Worm (Caenorhabditis elegans): Measurements from ENCODE around the gene math-26.
"Not testable (repeated sequence)": the region's sequence is repeated elsewhere in the genome, so short reads cannot be mapped to it uniquely, and the experiment has no call there.

math-26 gene

DNA sequence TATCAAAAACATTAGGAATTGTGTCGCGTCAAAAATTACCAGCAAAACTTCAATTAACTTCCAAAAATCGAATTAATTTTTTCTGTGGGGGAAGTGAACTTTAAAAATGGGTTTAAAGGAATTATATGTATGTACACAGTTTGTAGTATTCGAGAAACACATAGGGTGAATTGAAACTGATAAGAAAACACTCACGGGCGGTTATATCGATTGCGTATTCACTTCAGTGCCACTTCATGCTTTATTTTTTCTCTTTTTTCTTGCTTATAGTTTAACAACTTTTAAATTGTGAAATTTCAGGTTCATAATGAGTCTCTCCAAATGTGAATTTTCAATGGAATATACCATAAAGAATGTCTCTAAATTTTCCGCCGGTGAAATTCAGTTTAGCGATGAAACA lies at the start of gene math-26:
Gene math-26 (plus strand): TSS at position 301 of the 400 bp plus-strand sequence.
- not testable (repeated sequence) for TF ChIP-seq unc-62 (GFP tag; optimal IDR thresholded peaks at IDR 0.05)

DNA sequence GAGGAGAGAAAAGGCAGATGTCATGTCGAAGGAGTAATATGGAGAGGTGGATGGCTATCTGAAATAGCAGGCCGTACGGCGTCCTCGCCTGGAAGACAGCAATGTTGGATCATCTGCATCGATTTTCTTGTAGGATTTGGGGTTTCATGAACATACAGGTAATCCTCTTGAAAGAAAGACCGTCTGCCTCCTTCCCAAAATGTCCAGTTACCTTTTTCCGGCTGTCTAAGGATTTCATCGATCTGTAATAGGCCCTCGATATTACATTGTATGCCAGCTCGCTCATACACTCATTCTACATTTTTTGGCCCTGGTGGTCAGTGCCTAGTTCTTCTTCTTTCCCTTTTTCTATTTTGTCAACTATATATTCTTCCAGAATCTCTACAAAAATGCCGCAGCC lies 49.1 kb upstream of the math-26 start, which contains the start of the genes fbxb-5 and btb-8:
Gene fbxb-5 (minus strand): TSS at position 101 of the 400 bp plus-strand sequence.
Gene btb-8 (plus strand): TSS at position 377 of the 400 bp plus-strand sequence.
- TF ChIP-seq unc-62 (GFP tag; optimal IDR thresholded peaks at IDR 0.05) = no peak

DNA sequence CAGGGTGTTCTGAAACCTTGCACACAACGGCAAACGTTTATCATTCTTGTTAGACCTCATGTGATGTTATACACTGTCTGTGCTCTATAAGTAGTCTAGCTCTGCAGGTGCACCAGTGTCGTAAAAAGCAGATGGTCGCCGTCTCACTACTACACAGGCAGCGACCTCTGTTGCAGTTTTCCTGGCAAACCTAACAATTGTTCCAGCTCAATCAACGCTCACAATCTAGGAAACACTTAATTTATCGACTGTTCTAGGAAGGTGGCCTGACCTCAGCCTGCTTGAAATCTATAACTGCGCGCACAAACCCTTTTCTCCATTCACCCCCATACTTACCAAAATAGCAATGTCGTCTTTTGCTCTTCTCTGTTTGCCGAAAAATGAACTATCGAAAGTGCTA lies 47.1 kb upstream of the math-26 start, which contains the start of gene fbxb-11:
Gene fbxb-11 (plus strand): TSS at position 301 of the 400 bp plus-strand sequence.
- no peak for TF ChIP-seq unc-62 (GFP tag; optimal IDR thresholded peaks at IDR 0.05)

DNA sequence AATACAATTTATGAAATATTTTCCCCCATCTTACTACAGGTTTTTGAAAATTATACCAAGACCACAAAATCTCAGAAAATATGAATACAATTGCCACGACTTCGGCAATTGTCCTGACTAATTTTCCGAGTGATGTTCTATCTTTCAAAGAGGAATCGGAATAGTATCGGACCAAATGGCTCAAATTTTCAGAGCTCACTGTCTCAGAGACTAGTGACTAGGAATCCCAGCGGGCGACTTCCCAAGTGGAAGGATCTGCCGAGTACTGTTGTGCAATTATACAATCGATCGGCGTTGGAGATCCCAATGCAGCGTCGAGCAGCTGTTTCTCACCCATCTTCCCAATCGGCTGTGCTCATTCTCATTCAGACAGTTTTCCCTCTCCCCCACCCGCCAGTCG lies 45.7 kb upstream of the math-26 start, which contains the start of gene F45C12.17:
Gene F45C12.17 (plus strand): TSS at position 377 of the 400 bp plus-strand sequence.
- no peak for TF ChIP-seq unc-62 (GFP tag; optimal IDR thresholded peaks at IDR 0.05)

DNA sequence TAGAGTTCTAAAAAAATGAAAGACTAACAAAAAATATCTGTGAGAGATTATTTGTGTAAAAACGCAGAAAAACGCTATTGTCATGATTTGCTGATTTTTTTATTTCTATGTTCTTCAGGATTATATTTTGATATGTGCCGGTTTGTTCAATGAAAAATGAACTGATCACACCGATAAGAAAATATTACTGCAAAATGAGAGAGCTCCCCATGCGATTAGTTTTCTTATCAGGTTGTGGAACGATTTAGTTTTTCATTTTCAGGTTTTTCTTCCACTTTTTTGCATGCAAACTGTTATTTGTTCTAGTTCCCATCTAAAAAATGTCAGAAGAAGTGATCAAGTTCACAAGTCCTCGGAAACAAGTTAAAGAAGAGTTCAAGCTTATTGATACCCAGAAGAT lies 43.2 kb upstream of the math-26 start, which contains the start of gene btb-9:
Gene btb-9 (plus strand): TSS at position 254 of the 400 bp plus-strand sequence.
- no peak for TF ChIP-seq unc-62 (GFP tag; optimal IDR thresholded peaks at IDR 0.05)

DNA sequence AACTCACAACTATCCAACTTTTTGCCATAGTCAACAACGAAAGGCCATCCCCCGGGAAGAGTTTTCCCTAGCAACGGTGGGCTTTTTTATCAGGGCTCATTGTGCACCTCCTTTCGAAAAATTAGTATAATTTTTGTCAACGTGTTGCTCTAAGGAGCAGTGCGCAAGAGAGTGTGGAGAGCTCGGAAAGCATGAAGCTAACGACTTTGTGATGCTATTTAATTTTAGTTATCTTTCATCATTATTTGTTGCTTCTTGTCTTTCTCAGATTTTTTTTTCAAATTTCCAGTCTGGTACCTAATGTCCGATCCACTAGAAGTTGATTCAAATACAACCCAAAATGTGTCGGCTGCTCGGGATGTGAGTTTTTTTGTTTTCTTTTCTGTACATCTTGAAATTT lies 41.3 kb upstream of the math-26 start, which contains the start of gene ceh-81:
Gene ceh-81 (plus strand): TSS at position 301 of the 400 bp plus-strand sequence.
- no peak for TF ChIP-seq unc-62 (GFP tag; optimal IDR thresholded peaks at IDR 0.05)

DNA sequence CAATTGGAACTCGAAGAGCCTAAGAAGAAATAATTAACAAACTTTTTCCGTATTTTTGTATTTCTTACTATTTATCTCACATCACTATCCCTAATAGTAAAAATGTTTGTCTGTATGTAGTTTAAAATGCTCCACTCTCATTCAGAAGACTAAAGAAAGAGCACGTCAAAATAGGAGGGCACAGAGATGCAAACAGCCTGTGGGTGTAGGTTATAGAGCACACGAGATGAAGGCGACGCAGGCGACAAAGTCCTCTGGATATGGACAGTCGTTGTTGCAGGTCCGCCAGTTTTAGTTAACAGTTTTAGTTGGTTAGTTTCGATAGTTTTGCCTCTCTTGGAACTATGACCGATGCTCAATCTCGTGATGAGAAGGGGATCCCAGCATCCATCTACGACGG lies 39.5 kb upstream of the math-26 start, which contains the start of gene ceh-82:
Gene ceh-82 (plus strand): TSS at position 301 of the 400 bp plus-strand sequence.
- no peak for TF ChIP-seq unc-62 (GFP tag; optimal IDR thresholded peaks at IDR 0.05)

DNA sequence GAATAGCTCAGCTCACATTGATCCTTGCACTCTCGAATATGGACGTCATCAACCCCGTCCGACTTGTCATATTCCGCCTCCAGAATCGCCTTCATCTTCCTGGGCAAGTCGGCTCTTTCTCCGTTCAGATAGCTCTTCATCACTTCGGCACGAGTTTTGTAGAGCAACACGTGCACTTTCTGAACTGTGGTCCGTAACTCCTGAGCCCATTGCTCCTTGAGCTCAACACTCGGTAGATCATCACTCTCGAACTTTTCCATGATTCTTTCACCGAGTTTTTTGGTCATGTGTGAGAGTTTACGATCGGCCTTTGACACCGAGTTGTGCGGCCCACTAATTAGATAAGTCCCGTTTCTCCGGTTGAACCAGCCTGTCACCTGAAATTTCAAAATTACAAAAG lies 36.3 kb upstream of the math-26 start:
- TF ChIP-seq unc-62 (GFP tag; optimal IDR thresholded peaks at IDR 0.05) = no peak

DNA sequence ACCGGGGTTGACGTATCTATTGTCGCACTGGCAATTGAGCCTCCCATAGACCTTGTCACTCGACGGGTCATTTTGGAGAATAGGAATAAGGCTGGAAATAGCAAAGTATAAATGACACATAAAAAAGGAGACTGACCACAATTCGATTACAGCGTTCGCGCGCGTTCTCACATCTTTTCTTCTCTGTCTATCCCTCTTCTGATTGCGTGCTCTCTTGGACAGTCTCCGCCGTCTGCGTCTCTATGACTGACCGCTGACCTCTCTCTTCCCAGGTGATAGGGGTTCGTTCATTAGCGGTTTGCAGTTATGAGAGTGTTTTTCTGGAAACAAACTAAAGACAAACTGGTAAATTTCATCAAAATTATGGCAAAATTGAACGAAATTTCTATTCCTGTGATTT lies 35.1 kb upstream of the math-26 start, which contains the start of gene ceh-83:
Gene ceh-83 (minus strand): TSS at position 181 of the 400 bp plus-strand sequence.
- no peak for TF ChIP-seq unc-62 (GFP tag; optimal IDR thresholded peaks at IDR 0.05)

DNA sequence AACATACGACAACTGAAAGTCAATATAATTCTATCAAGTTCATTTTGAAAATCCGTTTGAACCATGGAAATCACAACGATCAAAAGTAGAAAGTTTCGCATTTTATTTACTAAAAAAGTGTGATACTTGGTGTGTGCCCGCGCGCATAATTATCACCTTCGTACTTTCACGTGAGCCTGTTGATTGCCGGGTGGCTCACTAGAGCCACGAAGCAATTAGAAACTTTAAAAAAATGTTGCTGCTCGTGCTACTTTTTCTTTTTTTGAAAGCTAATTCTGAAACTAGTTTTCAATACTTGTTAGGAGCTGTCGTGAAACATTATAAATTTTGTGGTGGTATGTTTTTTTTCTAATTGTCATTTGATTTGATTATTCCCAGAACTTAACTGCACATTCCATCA lies 32.6 kb upstream of the math-26 start, which contains the start of the genes irld-9 and irld-33:
Gene irld-9 (minus strand): TSS at position 101 of the 400 bp plus-strand sequence.
Gene irld-33 (plus strand): TSS at position 209 of the 400 bp plus-strand sequence.
- no peak for TF ChIP-seq unc-62 (GFP tag; optimal IDR thresholded peaks at IDR 0.05)

DNA sequence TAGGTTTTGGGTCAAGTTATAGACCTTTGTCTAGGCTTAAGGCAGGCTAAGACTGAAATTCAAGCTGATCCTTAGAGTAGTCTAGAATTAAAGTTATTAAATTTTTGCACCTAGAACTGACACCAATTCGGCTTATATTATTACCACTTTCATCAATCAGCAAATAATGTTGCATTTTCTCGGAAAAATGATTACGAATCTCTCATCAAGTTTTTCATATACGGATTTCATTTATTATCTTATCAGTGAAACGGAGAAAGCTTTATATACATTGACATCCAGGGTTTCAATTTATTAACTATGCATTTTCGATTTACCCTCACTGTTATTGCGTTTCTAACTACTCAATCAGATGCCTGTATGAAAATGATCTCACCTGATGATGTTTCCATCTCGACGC lies 30.2 kb upstream of the math-26 start, which contains the start of gene K07G6.1:
Gene K07G6.1 (plus strand): TSS at position 301 of the 400 bp plus-strand sequence.
- TF ChIP-seq unc-62 (GFP tag; optimal IDR thresholded peaks at IDR 0.05) = no peak

DNA sequence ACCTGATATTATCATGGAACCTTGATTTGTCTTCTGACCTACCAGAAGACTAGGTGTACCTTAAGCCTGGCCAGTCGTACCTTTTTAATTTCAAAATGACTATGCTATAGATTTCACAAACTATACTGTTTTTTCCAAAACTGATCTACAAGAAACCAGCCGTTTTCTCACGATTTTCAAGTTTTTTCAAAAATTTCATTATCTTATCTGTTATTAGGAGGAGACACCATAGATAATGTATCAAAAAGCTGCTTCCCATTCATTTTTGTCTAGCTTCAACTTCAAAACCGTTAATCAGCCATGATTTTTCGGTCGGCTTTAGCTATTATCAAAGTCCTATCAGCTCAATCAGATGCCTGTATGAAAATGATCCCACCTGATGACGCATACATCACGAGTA lies 28.9 kb upstream of the math-26 start, which contains the start of gene F36H5.12:
Gene F36H5.12 (plus strand): TSS at position 301 of the 400 bp plus-strand sequence.
- TF ChIP-seq unc-62 (GFP tag; optimal IDR thresholded peaks at IDR 0.05) = no peak

DNA sequence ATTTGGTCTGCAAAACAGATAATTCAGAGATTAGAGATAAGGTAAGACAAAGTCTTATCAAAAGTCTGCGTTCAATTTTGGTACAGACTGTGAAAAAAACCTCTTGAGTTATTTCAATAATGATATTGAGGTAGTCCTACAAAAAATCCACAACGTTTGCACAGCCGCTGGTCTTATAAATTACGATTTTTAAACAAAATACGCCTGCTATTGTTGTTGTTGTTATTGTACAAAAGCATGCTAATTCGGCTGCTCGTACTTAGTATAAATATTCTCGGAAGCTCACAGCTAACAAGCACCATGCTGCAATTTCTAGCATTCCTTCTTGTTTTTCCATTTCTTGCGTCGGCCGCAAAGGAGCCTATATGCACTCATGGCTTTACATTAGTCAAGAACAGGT lies 27.3 kb upstream of the math-26 start, which contains the start of gene clec-19:
Gene clec-19 (plus strand): TSS at position 301 of the 400 bp plus-strand sequence.
- no peak for TF ChIP-seq unc-62 (GFP tag; optimal IDR thresholded peaks at IDR 0.05)

DNA sequence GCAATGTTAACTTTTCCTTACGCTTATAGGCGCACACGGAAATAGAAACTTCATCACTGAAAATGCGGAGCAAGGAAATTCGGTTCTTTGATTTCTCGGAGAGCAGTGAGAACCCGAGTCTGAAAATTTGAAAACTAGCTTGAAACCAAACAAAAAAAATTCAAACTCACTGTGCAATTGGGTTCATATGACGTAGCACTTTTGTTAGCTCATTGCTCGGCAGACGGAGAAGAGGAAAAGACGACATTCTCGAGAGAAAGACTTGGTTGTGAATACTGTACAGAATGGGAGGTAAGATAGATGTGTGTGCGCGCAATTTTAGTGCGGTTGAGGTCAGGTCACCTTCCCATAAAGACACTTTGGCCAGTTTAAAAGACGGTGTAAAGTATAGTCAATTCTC lies 21.0 kb upstream of the math-26 start, which contains the start of the genes F36H5.13 and F36H5.8:
Gene F36H5.13 (minus strand): TSS at position 101 of the 400 bp plus-strand sequence.
Gene F36H5.8 (minus strand): TSS at position 274 of the 400 bp plus-strand sequence.
- TF ChIP-seq unc-62 (GFP tag; optimal IDR thresholded peaks at IDR 0.05) = no peak

DNA sequence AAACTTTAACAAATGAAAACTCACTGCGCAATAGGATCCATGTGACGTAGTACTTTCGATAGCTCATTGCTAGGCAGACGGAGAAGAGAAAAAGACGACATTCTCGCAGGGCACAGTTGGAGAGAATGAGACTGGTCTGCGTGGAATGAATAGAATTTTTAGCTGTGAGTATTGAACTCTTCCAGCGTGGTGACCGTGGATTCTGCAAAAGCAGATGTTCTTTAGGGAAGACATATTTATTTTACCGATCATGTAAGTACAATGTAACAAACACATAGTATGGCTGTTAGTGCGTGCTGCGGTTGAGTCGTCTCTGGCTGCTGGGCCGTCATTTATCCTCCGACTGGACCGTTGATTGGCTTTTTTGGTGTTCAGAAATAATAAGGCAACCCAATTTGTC lies 18.5 kb upstream of the math-26 start, which contains the start of gene F36H5.9:
Gene F36H5.9 (minus strand): TSS at position 101 of the 400 bp plus-strand sequence.
- no peak for TF ChIP-seq unc-62 (GFP tag; optimal IDR thresholded peaks at IDR 0.05)

DNA sequence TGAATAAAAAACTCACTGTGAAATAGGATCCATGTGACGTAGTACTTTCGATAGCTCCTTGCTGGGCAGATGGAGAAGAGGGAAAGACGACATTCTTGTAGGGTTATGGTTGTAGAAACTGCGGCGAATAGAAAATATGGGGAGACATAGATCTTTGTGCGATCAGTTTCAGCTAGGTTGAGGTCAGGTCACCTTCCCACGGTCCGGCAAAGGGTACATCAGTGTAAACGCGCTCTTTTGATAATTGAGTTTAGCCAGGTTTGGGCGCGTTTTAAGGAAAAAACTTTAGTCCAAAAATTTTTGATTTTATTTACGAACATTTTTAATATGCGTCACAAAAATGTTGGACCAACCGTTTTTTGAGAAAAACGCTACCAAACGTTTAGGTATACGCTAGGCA lies 15.4 kb upstream of the math-26 start, which contains the start of gene F36H5.17:
Gene F36H5.17 (minus strand): TSS at position 101 of the 400 bp plus-strand sequence.
- no peak for TF ChIP-seq unc-62 (GFP tag; optimal IDR thresholded peaks at IDR 0.05)

DNA sequence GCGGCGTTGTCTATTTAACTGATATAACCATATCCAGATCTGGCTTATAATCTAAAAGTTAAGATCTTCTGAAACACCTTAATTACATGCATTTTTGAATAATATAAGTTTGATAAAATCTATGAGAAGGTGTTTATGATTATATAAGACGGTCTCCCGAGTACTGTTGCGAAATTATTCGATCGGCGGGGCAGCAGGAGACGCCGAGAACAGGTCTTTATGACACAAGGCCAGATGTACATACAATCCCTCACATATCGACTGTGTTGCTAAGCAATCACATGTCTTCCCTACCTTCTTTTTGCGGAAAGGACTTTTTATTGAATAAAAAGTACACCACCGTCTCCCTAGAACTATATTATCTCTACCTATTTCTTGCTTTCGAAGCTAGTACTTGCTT lies 14.9 kb upstream of the math-26 start, which contains the start of gene fbxb-53:
Gene fbxb-53 (plus strand): TSS at position 301 of the 400 bp plus-strand sequence.
- no peak for TF ChIP-seq unc-62 (GFP tag; optimal IDR thresholded peaks at IDR 0.05)

Data from whole organism, dauer.